Worm (Caenorhabditis elegans) whole organism, young adult: ENCODE measurements around the gene C09B9.2.

ENCODE experiments used
- dpff-1 ChIP-seq: sonication (generic microtip); optimal IDR thresholded peaks from 2 replicates; lab custom pipeline; 2017; ENCODE audit warnings: mild to moderate bottlenecking, missing genetic modification characterization, missing compliant biosample characterization
- nhr-179 ChIP-seq: sonication (generic microtip); optimal IDR thresholded peaks from 2 replicates; lab custom pipeline; 2016; ENCODE audit warnings: mild to moderate bottlenecking, missing genetic modification characterization, missing compliant biosample characterization
- sea-2 ChIP-seq: fragments of 200-800 bp; sonication (Bioruptor generic); IDR thresholded peaks from 2 replicates; pipeline ENCODE4 v1.3.6; 2022; ENCODE audit warnings: missing genetic modification characterization, missing compliant biosample characterization
- tbp1 ChIP-seq: fragments of 200-800 bp; sonication (Bioruptor generic); optimal IDR thresholded peaks from 2 replicates; lab custom pipeline; 2018; ENCODE audit warnings: mild to moderate bottlenecking, missing genetic modification characterization, missing compliant biosample characterization
- unc-62 ChIP-seq: fragments of 150-350 bp; optimal IDR thresholded peaks from 2 replicates; lab custom pipeline; 2014; ENCODE audit warnings: missing biosample characterization, missing genetic modification reagents, missing genetic modification characterization
- ztf-25 ChIP-seq: fragments of 200-800 bp; sonication (Bioruptor generic); IDR thresholded peaks from 2 replicates; pipeline ENCODE4 v1.3.6; 2022; ENCODE audit warnings: missing genetic modification reagents, missing genetic modification characterization, missing compliant biosample characterization
- ztf-6 ChIP-seq: fragments of 200-800 bp; sonication (Bioruptor generic); IDR thresholded peaks from 2 replicates; pipeline ENCODE4 v1.3.6; 2022; ENCODE audit warnings: missing genetic modification reagents, missing genetic modification characterization, missing compliant biosample characterization

- TF ChIP-seq ztf-25 (GFP tag; lab: Robert Waterston, UW) (no peak), dpff-1 (tag; lab: Kevin White, UChicago) (no peak), unc-62 (GFP tag; lab: Kevin White, UChicago) (no peak), sea-2 (GFP tag; lab: Robert Waterston, UW) (no peak), ztf-6 (GFP tag; lab: Robert Waterston, UW) (no peak), nhr-179 (no peak), tbp1 (GFP tag; lab: Kevin White, UChicago) (no peak)
These were observed 36.0 kb upstream of the C09B9.2 start for ce11 chrIV:4993128-4993527.
